Fruit fly (Drosophila melanogaster) whole organism, embryonic: ENCODE measurements around the gene CG34001.

Experiments
- CG10366 ChIP-seq: fragments of 200-800 bp; sonication (Bioruptor generic); IDR thresholded peaks from 2 replicates; pipeline ENCODE4 v1.3.6; 2022; ENCODE audit warnings: missing biosample characterization, missing genetic modification characterization
- CG10959 ChIP-seq: fragments of 200-800 bp; sonication (Bioruptor generic); IDR thresholded peaks from 2 replicates; pipeline ENCODE4 v1.3.6; 2022; ENCODE audit warnings: missing biosample characterization, missing genetic modification characterization
- CG11085 ChIP-seq: fragments of 200-800 bp; sonication (Bioruptor generic); IDR thresholded peaks from 2 replicates; pipeline ENCODE4 v1.3.6; 2022; ENCODE audit warnings: missing biosample characterization, missing genetic modification characterization
- CG11560 ChIP-seq: fragments of 200-800 bp; sonication (Bioruptor generic); IDR thresholded peaks from 3 replicates; pipeline ENCODE4 v1.3.6; 2022; ENCODE audit warnings: missing biosample characterization, missing genetic modification characterization
- CG12659 ChIP-seq: fragments of 200-800 bp; sonication (Bioruptor generic); optimal IDR thresholded peaks from 3 replicates; lab custom pipeline; 2017; ENCODE audit warnings: mild to moderate bottlenecking, missing biosample characterization, missing genetic modification reagents, missing genetic modification characterization
- CG12942 ChIP-seq: fragments of 200-800 bp; sonication (Bioruptor generic); optimal IDR thresholded peaks from 3 replicates; lab custom pipeline; 2016; ENCODE audit warnings: missing biosample characterization, missing genetic modification characterization
- CG14050 ChIP-seq: fragments of 200-800 bp; sonication (Bioruptor generic); IDR thresholded peaks from 3 replicates; pipeline ENCODE4 v1.3.6; 2022; ENCODE audit warnings: missing biosample characterization, missing genetic modification characterization
- CG15269 ChIP-seq: fragments of 200-800 bp; sonication (Bioruptor generic); optimal IDR thresholded peaks from 2 replicates; lab custom pipeline; 2018; ENCODE audit warnings: missing biosample characterization, mild to moderate bottlenecking, missing genetic modification characterization, moderate library complexity
- CG2120 ChIP-seq: fragments of 200-800 bp; sonication (Bioruptor generic); optimal IDR thresholded peaks from 3 replicates; lab custom pipeline; 2016; ENCODE audit warnings: missing biosample characterization, missing genetic modification characterization
- CG2129 ChIP-seq: fragments of 200-800 bp; sonication (Bioruptor generic); IDR thresholded peaks from 2 replicates; pipeline ENCODE4 v1.3.6; 2022; ENCODE audit warnings: missing biosample characterization, missing genetic modification characterization; ENCODE audit not compliant: partially characterized antibody
- CG31224 ChIP-seq: fragments of 200-800 bp; sonication (Bioruptor generic); IDR thresholded peaks from 2 replicates; pipeline ENCODE4 v1.3.6; 2022; ENCODE audit warnings: missing biosample characterization, missing genetic modification characterization
- CG31388 ChIP-seq: fragments of 200-800 bp; sonication (Bioruptor generic); optimal IDR thresholded peaks from 2 replicates; lab custom pipeline; 2016; ENCODE audit warnings: missing biosample characterization, missing genetic modification characterization
- CG3407 ChIP-seq: fragments of 200-800 bp; sonication (Bioruptor generic); optimal IDR thresholded peaks from 2 replicates; lab custom pipeline; 2018; ENCODE audit warnings: missing biosample characterization, mild to moderate bottlenecking, missing genetic modification characterization
- CG34224 ChIP-seq: fragments of 200-800 bp; sonication (Bioruptor generic); IDR thresholded peaks from 3 replicates; pipeline ENCODE4 v1.3.6; 2022; ENCODE audit warnings: missing biosample characterization, missing genetic modification characterization; ENCODE audit not compliant: partially characterized antibody
- CG43689 ChIP-seq: fragments of 200-800 bp; sonication (Bioruptor generic); IDR thresholded peaks from 2 replicates; pipeline ENCODE4 v1.3.6; 2022; ENCODE audit warnings: missing biosample characterization, missing genetic modification characterization
- CG7786 ChIP-seq: fragments of 200-800 bp; sonication (Bioruptor generic); optimal IDR thresholded peaks from 2 replicates; lab custom pipeline; 2016; ENCODE audit warnings: missing biosample characterization, missing genetic modification characterization
- CG9876 ChIP-seq: fragments of 200-800 bp; sonication (Bioruptor generic); optimal IDR thresholded peaks from 2 replicates; lab custom pipeline; 2016; ENCODE audit warnings: missing biosample characterization, missing genetic modification characterization
- CTCF ChIP-seq: fragments of 200-800 bp; sonication (Bioruptor generic); optimal IDR thresholded peaks from 2 replicates; lab custom pipeline; 2017; ENCODE audit warnings: missing biosample characterization, mild to moderate bottlenecking, missing genetic modification characterization, moderate library complexity
- CkIIα-i1 ChIP-seq: fragments of 200-800 bp; sonication (Bioruptor generic); IDR thresholded peaks from 2 replicates; pipeline ENCODE4 v1.3.6; 2022; ENCODE audit warnings: missing biosample characterization, missing genetic modification characterization
- D19B ChIP-seq: fragments of 200-800 bp; sonication (Bioruptor generic); optimal IDR thresholded peaks from 2 replicates; lab custom pipeline; 2017; ENCODE audit warnings: missing biosample characterization, mild to moderate bottlenecking, missing genetic modification characterization
- Dek ChIP-seq: fragments of 200-800 bp; sonication (Bioruptor generic); optimal IDR thresholded peaks from 3 replicates; lab custom pipeline; 2019; ENCODE audit warnings: missing biosample characterization, mild to moderate bottlenecking, missing genetic modification characterization, moderate library complexity
- Dfd ChIP-seq, 2 experiments: fragments of >200 bp; optimal IDR thresholded peaks; 2 replicates each; lab custom pipeline; 2017; ENCODE audit warnings: missing biosample characterization in 2 of 2, missing genetic modification characterization in 2 of 2
- Fer3 ChIP-seq: fragments of 200-800 bp; sonication (Bioruptor generic); optimal IDR thresholded peaks from 2 replicates; lab custom pipeline; 2018; ENCODE audit warnings: missing biosample characterization, mild to moderate bottlenecking, missing genetic modification characterization, moderate library complexity
- HHEX ChIP-seq: fragments of 200-800 bp; sonication (Bioruptor generic); optimal IDR thresholded peaks from 3 replicates; lab custom pipeline; 2017; ENCODE audit warnings: missing biosample characterization, mild to moderate bottlenecking, missing genetic modification characterization, missing genetic modification reagents
- Hey ChIP-seq: fragments of 200-800 bp; sonication (Bioruptor generic); optimal IDR thresholded peaks from 3 replicates; lab custom pipeline; 2018; ENCODE audit warnings: missing biosample characterization, mild to moderate bottlenecking, missing genetic modification characterization
- Hmr ChIP-seq: fragments of 200-800 bp; sonication (Bioruptor generic); optimal IDR thresholded peaks from 3 replicates; lab custom pipeline; 2017; ENCODE audit warnings: mild to moderate bottlenecking, missing biosample characterization, missing genetic modification reagents, missing genetic modification characterization
- Meics ChIP-seq: fragments of 200-800 bp; sonication (Bioruptor generic); optimal IDR thresholded peaks from 2 replicates; lab custom pipeline; 2017; ENCODE audit warnings: missing biosample characterization, mild to moderate bottlenecking, missing genetic modification characterization
- Xbp1 ChIP-seq: fragments of 200-800 bp; sonication (Bioruptor generic); optimal IDR thresholded peaks from 3 replicates; lab custom pipeline; 2016; ENCODE audit warnings: missing biosample characterization, mild to moderate bottlenecking, missing genetic modification characterization
- ac ChIP-seq: fragments of 200-800 bp; sonication (Bioruptor generic); optimal IDR thresholded peaks from 3 replicates; lab custom pipeline; 2017; ENCODE audit warnings: missing biosample characterization, mild to moderate bottlenecking, missing genetic modification characterization
- bcd ChIP-seq: fragments of 200-800 bp; sonication (Bioruptor generic); optimal IDR thresholded peaks from 2 replicates; lab custom pipeline; 2017; ENCODE audit warnings: missing biosample characterization, mild to moderate bottlenecking, missing genetic modification characterization
- croc ChIP-seq: fragments of 200-800 bp; sonication (Bioruptor generic); conservative IDR thresholded peaks from 3 replicates; pipeline ENCODE4 v1.3.6; 2022; ENCODE audit warnings: missing biosample characterization, missing genetic modification characterization
- dati ChIP-seq: fragments of 200-800 bp; sonication (Bioruptor generic); IDR thresholded peaks from 2 replicates; pipeline ENCODE4 v1.3.6; 2022; ENCODE audit warnings: missing biosample characterization, missing genetic modification characterization
- dmrt11E ChIP-seq: fragments of 200-800 bp; sonication (Bioruptor generic); optimal IDR thresholded peaks from 3 replicates; lab custom pipeline; 2018; ENCODE audit warnings: missing biosample characterization, mild to moderate bottlenecking, missing genetic modification characterization, moderate library complexity
- dysf ChIP-seq: fragments of 200-800 bp; sonication (Bioruptor generic); IDR thresholded peaks from 3 replicates; pipeline ENCODE4 v1.3.6; 2022; ENCODE audit warnings: missing biosample characterization, missing genetic modification characterization
- gcm2 ChIP-seq: fragments of 200-800 bp; sonication (Bioruptor generic); optimal IDR thresholded peaks from 2 replicates; lab custom pipeline; 2016; ENCODE audit warnings: missing biosample characterization, missing genetic modification characterization
- gt ChIP-seq: fragments of 200-800 bp; sonication (Bioruptor generic); IDR thresholded peaks from 2 replicates; pipeline ENCODE4 v1.3.6; 2022; ENCODE audit warnings: missing biosample characterization, missing genetic modification characterization
- hb ChIP-seq: fragments of 200-800 bp; sonication (Bioruptor generic); IDR thresholded peaks from 3 replicates; pipeline ENCODE4 v1.3.6; 2022; ENCODE audit warnings: missing biosample characterization, missing genetic modification characterization; ENCODE audit not compliant: partially characterized antibody
- hth ChIP-seq: fragments of >200 bp; optimal IDR thresholded peaks from 2 replicates; lab custom pipeline; 2017; ENCODE audit warnings: inconsistent platforms
- knrl ChIP-seq: fragments of 200-800 bp; sonication (Bioruptor generic); IDR thresholded peaks from 3 replicates; pipeline ENCODE4 v1.3.6; 2022; ENCODE audit warnings: missing biosample characterization, missing genetic modification characterization; ENCODE audit not compliant: partially characterized antibody
- nmo ChIP-seq: fragments of 200-800 bp; sonication (Bioruptor generic); optimal IDR thresholded peaks from 2 replicates; lab custom pipeline; 2018; ENCODE audit warnings: missing biosample characterization, mild to moderate bottlenecking, missing genetic modification characterization, moderate library complexity
- oc ChIP-seq: fragments of 200-800 bp; sonication (Bioruptor generic); optimal IDR thresholded peaks from 2 replicates; lab custom pipeline; 2018; ENCODE audit warnings: missing biosample characterization, mild to moderate bottlenecking, missing genetic modification characterization, moderate library complexity
- pho ChIP-seq: fragments of 200-800 bp; sonication (Bioruptor generic); optimal IDR thresholded peaks from 2 replicates; lab custom pipeline; 2016; ENCODE audit warnings: missing biosample characterization, missing genetic modification characterization
- pros ChIP-seq: fragments of 200-800 bp; sonication (Bioruptor generic); optimal IDR thresholded peaks from 3 replicates; lab custom pipeline; 2019; ENCODE audit warnings: missing biosample characterization, mild to moderate bottlenecking, missing genetic modification characterization, moderate library complexity
- psq ChIP-seq: fragments of 200-800 bp; sonication (Bioruptor generic); optimal IDR thresholded peaks from 2 replicates; lab custom pipeline; 2017; ENCODE audit warnings: missing biosample characterization, missing genetic modification characterization
- slp2 ChIP-seq: fragments of 200-800 bp; sonication (Bioruptor generic); optimal IDR thresholded peaks from 2 replicates; lab custom pipeline; 2016; ENCODE audit warnings: missing biosample characterization, missing genetic modification characterization
- sna ChIP-seq: fragments of 200-800 bp; sonication (Bioruptor generic); IDR thresholded peaks from 2 replicates; pipeline ENCODE4 v1.3.6; 2022; ENCODE audit warnings: missing biosample characterization, missing genetic modification characterization; ENCODE audit not compliant: partially characterized antibody
- ttk ChIP-seq: fragments of 200-800 bp; sonication (Bioruptor generic); IDR thresholded peaks from 2 replicates; pipeline ENCODE4 v2.1.2; 2022; ENCODE audit warnings: missing biosample characterization, missing genetic modification characterization
- unpg ChIP-seq: fragments of 200-800 bp; sonication (Bioruptor generic); optimal IDR thresholded peaks from 3 replicates; lab custom pipeline; 2018; ENCODE audit warnings: missing biosample characterization, mild to moderate bottlenecking, missing genetic modification characterization, moderate library complexity
- wor ChIP-seq: fragments of 200-800 bp; sonication (Bioruptor generic); IDR thresholded peaks from 2 replicates; pipeline ENCODE4 v1.3.6; 2022; ENCODE audit warnings: missing biosample characterization, missing genetic modification characterization
- zfh2 ChIP-seq: fragments of 200-800 bp; sonication (Bioruptor generic); optimal IDR thresholded peaks from 2 replicates; lab custom pipeline; 2016; ENCODE audit warnings: missing biosample characterization, missing genetic modification characterization

Gene CG34001

dm6 chr3L:10682725-10683367, 52.0 kb downstream of the CG34001 start (continued):
- TF ChIP-seq knrl (GFP tag; lab: Robert Waterston, UW) (no peak; the same call in 2 of the 3 replicates), CG10366 (GFP tag; lab: Robert Waterston, UW) (peak; percentile 97), CkIIα-i1 (GFP tag; lab: Robert Waterston, UW) (peak; percentile 80), D19B (GFP tag; lab: Kevin White, UChicago) (peak; percentile 94), hb (0 out of 3 replicates have a peak, but pooled peaks have one; percentile 50), pho (GFP tag; lab: Kevin White, UChicago) (peak; percentile 87), CG10959 (GFP tag; lab: Robert Waterston, UW) (peak; percentile 86), CG7786 (GFP tag; lab: Kevin White, UChicago) (peak; percentile 84), dmrt11E (tag; lab: Kevin White, UChicago) (peak; percentile 96), Hmr (GFP tag; lab: Kevin White, UChicago) (peak; percentile 99), Hey (peak; percentile 100), CG12659 (peak; percentile 99), CG11085 (GFP tag; lab: Robert Waterston, UW) (peak; percentile 94), dati (GFP tag; lab: Robert Waterston, UW) (peak; percentile 86), gt (peak; percentile 85), nmo (GFP tag; lab: Kevin White, UChicago) (peak; percentile 99), pros (peak; percentile 43), oc (tag; lab: Kevin White, UChicago) (peak; percentile 96), Dek (tag; lab: Kevin White, UChicago) (peak; percentile 96), CG2129 (GFP tag; lab: Robert Waterston, UW) (no peak), dysf (GFP tag; lab: Robert Waterston, UW) (peak; percentile 99), slp2 (GFP tag; lab: Kevin White, UChicago) (peak; percentile 36), CG11560 (tag; lab: Robert Waterston, UW) (peak; percentile 92), HHEX (GFP tag; lab: Kevin White, UChicago) (peak; percentile 98), croc (GFP tag; lab: Robert Waterston, UW) (peak; percentile 97), CG9876 (GFP tag; lab: Kevin White, UChicago) (peak; percentile 67), CG3407 (peak; percentile 96), bcd (peak; percentile 99), unpg (GFP tag; lab: Kevin White, UChicago) (peak; percentile 96), Meics (peak; percentile 99), psq (GFP tag; lab: Kevin White, UChicago) (peak; percentile 90), CTCF (peak; percentile 71), CG31224 (GFP tag; lab: Robert Waterston, UW) (peak; percentile 92), ac (GFP tag; lab: Kevin White, UChicago) (peak; percentile 83), ttk (peak; percentile 96), Dfd (GFP tag; optimal IDR thresholded peaks at IDR 0.05; lab: Kevin White, UChicago) (peak in 1 of 2 experiments; percentile 91), hth (no peak), Xbp1 (GFP tag; lab: Kevin White, UChicago) (peak; percentile 97), CG14050 (GFP tag; lab: Robert Waterston, UW) (peak; percentile 93), CG2120 (GFP tag; lab: Kevin White, UChicago) (peak; percentile 95), gcm2 (peak; percentile 91), CG15269 (tag; lab: Kevin White, UChicago) (peak; percentile 99), CG12942 (GFP tag; lab: Kevin White, UChicago) (peak; percentile 97), wor (peak; percentile 96), zfh2 (peak; percentile 81), sna (no peak), CG34224 (GFP tag; lab: Robert Waterston, UW) (peak; percentile 41; the same call in 1 of the 3 replicates), CG31388 (peak; percentile 92), CG43689 (GFP tag; lab: Robert Waterston, UW) (peak; percentile 94), Fer3 (tag; lab: Kevin White, UChicago) (peak; percentile 95)
